Fruit fly (Drosophila melanogaster): Measurements from ENCODE around the gene CG2246.

- TF ChIP-seq CG8478 (optimal IDR thresholded peaks at IDR 0.05) (no peak), CTCF (optimal IDR thresholded peaks at IDR 0.05) (no peak)
These were observed 47.2 kb upstream of the CG2246 start, which contains the start of gene PH4alphaPV for dm6 chr3R:30648451-30648850.
